Fruit fly (Drosophila melanogaster) whole organism: ENCODE measurements around the gene CG9737.

ENCODE experiments used
- CG8478 ChIP-seq: fragments of >200 bp; optimal IDR thresholded peaks from 2 replicates; lab custom pipeline; 2018; ENCODE audit warnings: inconsistent platforms
- Dll ChIP-seq: fragments of >200 bp; optimal IDR thresholded peaks from 2 replicates; lab custom pipeline; 2017
- pan ChIP-seq: fragments of >200 bp; optimal IDR thresholded peaks from 2 replicates; lab custom pipeline; 2017

DNA sequence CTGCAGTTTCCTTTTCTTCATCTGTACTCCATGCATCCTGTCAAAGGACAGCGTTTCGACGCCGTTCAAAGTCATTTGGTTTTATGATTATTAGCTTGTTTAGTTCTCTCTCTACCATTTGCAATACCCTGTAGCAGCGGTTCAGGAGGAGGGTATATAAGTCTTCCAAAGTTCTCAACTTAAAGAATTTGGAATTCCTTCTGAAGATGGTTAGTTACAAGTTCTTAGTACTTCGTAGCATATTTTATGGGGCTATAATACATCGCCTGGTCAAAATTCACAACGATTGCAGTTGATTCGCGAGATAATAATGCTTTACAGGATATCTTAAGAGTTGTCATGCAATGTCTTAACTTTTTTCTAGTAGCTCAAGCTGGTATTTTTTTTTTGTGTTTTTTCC, 43.2 kb upstream of the CG9737 start:
- TF ChIP-seq Dll (no peak), pan (lab: Kevin White, UChicago) (peak; percentile 74), CG8478 (lab: Kevin White, UChicago) (no peak)
